Worm (Caenorhabditis elegans): ENCODE data around the gene R107.2.

The R107.2 gene

ce11 chrIII:9054414-9055147 is 8.8 kb upstream of the R107.2 start, which contains the start of gene cls-2:
Gene cls-2, plus strand, starts transcription at chrIII:9055048.
- peak; percentile 23; the same call in 1 of the 2 replicates for TF ChIP-seq lim-7 (GFP tag; IDR thresholded peaks at IDR 0.05)
- no peak for TF ChIP-seq unc-130 (GFP tag; optimal IDR thresholded peaks at IDR 0.05)
- 0 out of 2 replicates have a peak, but pooled peaks have one; percentile 14 for TF ChIP-seq ctbp-1 (GFP tag; IDR thresholded peaks at IDR 0.05)
- 0 out of 2 replicates have a peak, but pooled peaks have one; percentile 7 for TF ChIP-seq dmd-6 (GFP tag; IDR thresholded peaks at IDR 0.05)

ce11 chrIII:9053740-9054252 is 8.1 kb upstream of the R107.2 start, which contains the start of gene R107.5:
Gene R107.5, minus strand, starts transcription at chrIII:9053790.
- peak; percentile 94 for TF ChIP-seq T26A8.4 (GFP tag; IDR thresholded peaks at IDR 0.05)
- peak; percentile 97 for TF ChIP-seq hlh-30 (tag; optimal IDR thresholded peaks at IDR 0.05; ENCODE audit: insufficient read depth)
- TF ChIP-seq sdz-12 (GFP tag; optimal IDR thresholded peaks at IDR 0.05): peak; percentile 97
- TF ChIP-seq ceh-32 (tag; optimal IDR thresholded peaks at IDR 0.05; ENCODE audit: poor library complexity): peak; percentile 3
- peak; percentile 87 for TF ChIP-seq ctbp-1 (GFP tag; IDR thresholded peaks at IDR 0.05)
- TF ChIP-seq nhr-6 (tag; optimal IDR thresholded peaks at IDR 0.05): peak; percentile 71
- TF ChIP-seq unc-39 (tag; optimal IDR thresholded peaks at IDR 0.05): peak; percentile 96
- TF ChIP-seq pha-4 (GFP tag; IDR thresholded peaks at IDR 0.05): peak; percentile 97
- TF ChIP-seq pha-4 (tag; optimal IDR thresholded peaks at IDR 0.05): peak; percentile 26
- peak; percentile 93 for TF ChIP-seq spr-1 (tag; optimal IDR thresholded peaks at IDR 0.05)
- 0 out of 2 replicates have a peak, but pooled peaks have one; percentile 13 for TF ChIP-seq zip-11 (GFP tag; IDR thresholded peaks at IDR 0.05)
- peak; percentile 72 for TF ChIP-seq mes-2 (tag; optimal IDR thresholded peaks at IDR 0.05; ENCODE audit: poor library complexity, severe bottlenecking)
- TF ChIP-seq ces-1 (GFP tag; optimal IDR thresholded peaks at IDR 0.05): no peak
- no peak for TF ChIP-seq ztf-11 (tag; optimal IDR thresholded peaks at IDR 0.05)
- TF ChIP-seq egl-43 (GFP tag; IDR thresholded peaks at IDR 0.05): peak; percentile 92
- no peak for TF ChIP-seq unc-130 (GFP tag; optimal IDR thresholded peaks at IDR 0.05)
- peak; percentile 97 for TF ChIP-seq nhr-111 (GFP tag; optimal IDR thresholded peaks at IDR 0.05)
- TF ChIP-seq hmg-1.1 (GFP tag; IDR thresholded peaks at IDR 0.05): peak; percentile 93
- no peak for TF ChIP-seq fos-1 (tag; optimal IDR thresholded peaks at IDR 0.05)
- peak; percentile 100 for TF ChIP-seq mdt-29 (GFP tag; IDR thresholded peaks at IDR 0.05)
- TF ChIP-seq dpl-1 (GFP tag; optimal IDR thresholded peaks at IDR 0.05): peak; percentile 73
- TF ChIP-seq gei-8 (GFP tag; optimal IDR thresholded peaks at IDR 0.05): peak; percentile 96
- peak; percentile 84 for TF ChIP-seq jun-1 (tag; optimal IDR thresholded peaks at IDR 0.05)
- peak; percentile 66 to 86 for TF ChIP-seq hif-1 (tag; optimal IDR thresholded peaks at IDR 0.05)
- peak; percentile 92 for TF ChIP-seq set-16 (GFP tag; IDR thresholded peaks at IDR 0.05)
- no peak for TF ChIP-seq daf-12 (tag; optimal IDR thresholded peaks at IDR 0.05)
- no peak for TF ChIP-seq ceh-44 (GFP tag; IDR thresholded peaks at IDR 0.05)
- TF ChIP-seq lsy-2 (tag; optimal IDR thresholded peaks at IDR 0.05): peak; percentile 88 to 92
- TF ChIP-seq mdl-1 (tag; optimal IDR thresholded peaks at IDR 0.05): peak; percentile 86 to 98
- no peak for TF ChIP-seq ceh-82 (tag; optimal IDR thresholded peaks at IDR 0.05)
- TF ChIP-seq F10B5.3 (tag; optimal IDR thresholded peaks at IDR 0.05): peak; percentile 48
- TF ChIP-seq skn-1 (tag; optimal IDR thresholded peaks at IDR 0.05): no peak
- TF ChIP-seq lin-15B (tag; optimal IDR thresholded peaks at IDR 0.05): no peak
- peak; percentile 71 for TF ChIP-seq nhr-76 (tag; optimal IDR thresholded peaks at IDR 0.05)
- no peak for TF ChIP-seq nhr-237 (tag; optimal IDR thresholded peaks at IDR 0.05)
- peak; percentile 94 for TF ChIP-seq nhr-102 (tag; optimal IDR thresholded peaks at IDR 0.05)
- no peak for TF ChIP-seq daf-8 (GFP tag; IDR thresholded peaks at IDR 0.05)
- TF ChIP-seq Y48G9A.11 (GFP tag; IDR thresholded peaks at IDR 0.05): peak; percentile 82
- TF ChIP-seq vab-7 (GFP tag; IDR thresholded peaks at IDR 0.05): peak; percentile 87
- peak; percentile 88 for TF ChIP-seq nhr-10 (tag; optimal IDR thresholded peaks at IDR 0.05)
- peak; percentile 66 for TF ChIP-seq cey-2 (tag; optimal IDR thresholded peaks at IDR 0.05; ENCODE audit: borderline replicate concordance, insufficient read depth)
- peak; percentile 89 for TF ChIP-seq spr-3 (GFP tag; optimal IDR thresholded peaks at IDR 0.05)
- peak; percentile 82 for TF ChIP-seq F37D6.2 (tag; optimal IDR thresholded peaks at IDR 0.05)
- TF ChIP-seq F44E2.7 (GFP tag; IDR thresholded peaks at IDR 0.05): 0 out of 2 replicates have a peak, but pooled peaks have one; percentile 8
